Worm (Caenorhabditis elegans) whole organism, L4 larva: Measurements from ENCODE around the gene cnnm-5.

Experiments
- R02D3.7 ChIP-seq: fragments of 150-350 bp; sonication (generic microtip); optimal IDR thresholded peaks from 3 replicates; lab custom pipeline; 2014; ENCODE audit warnings: missing biosample characterization, missing genetic modification characterization
- dmd-6 ChIP-seq: fragments of 200-800 bp; sonication (Bioruptor generic); IDR thresholded peaks from 2 replicates; pipeline ENCODE4 v1.3.6; 2022; ENCODE audit warnings: missing genetic modification reagents, missing genetic modification characterization, missing compliant biosample characterization

- TF ChIP-seq R02D3.7, result no peak
- no peak for TF ChIP-seq dmd-6 (GFP tag; lab: Robert Waterston, UW)
Observed at ce11 chrIII:3798416-3798815, 30.6 kb downstream of the cnnm-5 start.
